Worm (Caenorhabditis elegans): ENCODE data around the gene laf-1.

DNA sequence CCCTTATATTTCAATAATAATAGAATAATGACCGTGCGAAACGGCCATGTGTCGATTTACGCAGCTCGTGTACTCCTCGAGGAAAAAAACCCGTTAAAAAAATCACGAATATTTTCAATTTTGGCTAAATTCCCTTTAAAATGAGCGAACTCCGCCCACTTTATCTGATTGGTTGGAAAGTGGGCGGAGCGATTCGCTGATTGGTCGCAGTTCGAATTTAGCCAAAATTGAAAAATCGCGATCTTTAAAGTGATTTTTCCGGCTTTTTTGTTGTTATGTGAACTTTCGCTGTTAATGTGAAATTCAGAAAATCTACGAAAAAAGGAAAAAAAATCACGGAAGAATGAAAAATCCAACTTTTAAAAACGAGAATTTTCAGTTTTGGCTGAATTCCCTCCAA, 39.0 kb upstream of the laf-1 start:
- TF ChIP-seq lsy-2 (tag; optimal IDR thresholded peaks at IDR 0.05) = no peak
- TF ChIP-seq nhr-11 (tag; optimal IDR thresholded peaks at IDR 0.05) = no peak
- no peak for TF ChIP-seq nhr-25 (tag; optimal IDR thresholded peaks at IDR 0.05)
